Worm (Caenorhabditis elegans) whole organism, L4/young adult: ENCODE data around the gene T19D12.1.

Experiments used
- W03F9.2 ChIP-seq: fragments of 150-350 bp; optimal IDR thresholded peaks from 2 replicates; lab custom pipeline; 2014; ENCODE audit warnings: missing biosample characterization, missing genetic modification characterization
- dao-5 ChIP-seq: sonication (generic microtip); optimal IDR thresholded peaks from 2 replicates; lab custom pipeline; 2016; ENCODE audit warnings: missing genotype, missing genetic modification characterization, moderate library complexity, missing compliant biosample characterization
- him-1 ChIP-seq: sonication (generic microtip); optimal IDR thresholded peaks from 2 replicates; lab custom pipeline; 2016; ENCODE audit warnings: missing genotype, missing genetic modification reagents, missing genetic modification characterization, missing compliant biosample characterization

DNA sequence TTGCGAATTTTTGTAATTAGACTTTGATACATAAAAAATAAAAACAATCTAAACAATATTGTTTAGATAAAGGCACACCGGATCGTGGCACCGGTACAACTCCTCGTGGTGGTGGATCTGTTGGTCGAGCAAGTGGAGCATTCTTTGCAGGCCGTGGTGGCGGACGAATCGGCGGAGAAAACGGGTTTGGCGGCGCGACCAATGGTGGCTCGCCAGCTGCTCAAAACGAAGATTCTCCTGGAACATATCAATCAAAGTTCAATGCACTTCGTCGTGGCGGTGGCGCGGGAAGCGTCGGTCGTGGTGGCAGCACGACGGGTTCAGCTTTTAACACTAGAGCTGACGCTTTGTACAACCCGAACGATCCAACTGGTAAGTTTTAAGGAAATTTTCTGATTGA is 19.3 kb downstream of the T19D12.1 start:
- TF ChIP-seq dao-5 (tag; lab: Kevin White, UChicago) (no peak), him-1 (tag; lab: Kevin White, UChicago) (no peak), W03F9.2 (no peak)
